Fruit fly (Drosophila melanogaster): ENCODE results near the gene Fur1.

Gene Fur1

dm6 chr3R:25515450-25516288, 42.8 kb upstream of the Fur1 start, which contains the start of gene msi (continued):
- TF ChIP-seq D (optimal IDR thresholded peaks at IDR 0.05) (no peak), D (GFP tag; optimal IDR thresholded peaks at IDR 0.05) (peak; percentile 99), tap (tag; optimal IDR thresholded peaks at IDR 0.05) (peak; percentile 98), NfI (GFP tag; optimal IDR thresholded peaks at IDR 0.05) (peak; percentile 98), bowl (GFP tag; IDR thresholded peaks at IDR 0.05) (peak; percentile 96), klu (GFP tag; IDR thresholded peaks at IDR 0.05) (peak; percentile 98), CG17612 (GFP tag; IDR thresholded peaks at IDR 0.05) (peak; percentile 96), az2 (GFP tag; optimal IDR thresholded peaks at IDR 0.05) (peak; percentile 98), HLH4C (GFP tag; IDR thresholded peaks at IDR 0.05; ENCODE audit: partially characterized antibody) (0 out of 3 replicates have a peak, but pooled peaks have one; percentile 31), Jarid2 (GFP tag; optimal IDR thresholded peaks at IDR 0.05) (peak; percentile 98), nerfin-1 (tag; optimal IDR thresholded peaks at IDR 0.05) (peak; percentile 98), CG9876 (GFP tag; optimal IDR thresholded peaks at IDR 0.05) (no peak), sob (GFP tag; IDR thresholded peaks at IDR 0.05) (peak; percentile 99), Bgb (GFP tag; IDR thresholded peaks at IDR 0.05; ENCODE audit: partially characterized antibody) (peak; percentile 65; the same call in 1 of the 2 replicates), Six4 (GFP tag; optimal IDR thresholded peaks at IDR 0.05) (peak; percentile 97), chn (GFP tag; optimal IDR thresholded peaks at IDR 0.05) (peak; percentile 86), Usf (GFP tag; optimal IDR thresholded peaks at IDR 0.05) (peak; percentile 97), usp (GFP tag; optimal IDR thresholded peaks at IDR 0.05) (no peak), CG17912 (GFP tag; optimal IDR thresholded peaks at IDR 0.05) (peak; percentile 79), sd (tag; optimal IDR thresholded peaks at IDR 0.05) (peak; percentile 98), ap (GFP tag; IDR thresholded peaks at IDR 0.05) (peak; percentile 98), crc (GFP tag; optimal IDR thresholded peaks at IDR 0.05) (peak; percentile 35), CG2116 (GFP tag; optimal IDR thresholded peaks at IDR 0.05) (peak; percentile 80), bsh (GFP tag; optimal IDR thresholded peaks at IDR 0.05) (peak; percentile 94 to 100), gcm (GFP tag; optimal IDR thresholded peaks at IDR 0.05) (peak; percentile 99), CG3838 (GFP tag; optimal IDR thresholded peaks at IDR 0.05) (peak; percentile 84), Optix (GFP tag; IDR thresholded peaks at IDR 0.05) (peak; percentile 88), CG1233 (GFP tag; optimal IDR thresholded peaks at IDR 0.05) (peak; percentile 99), CG4820 (GFP tag; optimal IDR thresholded peaks at IDR 0.05) (peak; percentile 96), slou (GFP tag; optimal IDR thresholded peaks at IDR 0.05) (peak; percentile 89), CG5953 (GFP tag; IDR thresholded peaks at IDR 0.05) (peak; percentile 96), gro (GFP tag; optimal IDR thresholded peaks at IDR 0.05) (peak; percentile 31), dimm (GFP tag; IDR thresholded peaks at IDR 0.05) (peak; percentile 97), ro (GFP tag; IDR thresholded peaks at IDR 0.05) (peak; percentile 98), CG16813 (GFP tag; IDR thresholded peaks at IDR 0.05; ENCODE audit: partially characterized antibody) (no peak), Max (GFP tag; optimal IDR thresholded peaks at IDR 0.05) (peak; percentile 97), toy (GFP tag; IDR thresholded peaks at IDR 0.05) (peak; percentile 93), Drgx (GFP tag; IDR thresholded peaks at IDR 0.05) (peak; percentile 99), CG8281 (tag; optimal IDR thresholded peaks at IDR 0.05) (peak; percentile 94), bab2 (GFP tag; optimal IDR thresholded peaks at IDR 0.05) (peak; percentile 81), kah (GFP tag; optimal IDR thresholded peaks at IDR 0.05) (peak; percentile 99), luna (GFP tag; optimal IDR thresholded peaks at IDR 0.05) (peak; percentile 33), CG6791 (GFP tag; IDR thresholded peaks at IDR 0.05; ENCODE audit: partially characterized antibody) (peak; percentile 54; the same call in 2 of the 3 replicates), CG3407 (GFP tag; optimal IDR thresholded peaks at IDR 0.05) (peak; percentile 98), Sry-β (GFP tag; optimal IDR thresholded peaks at IDR 0.05) (peak; percentile 83), CG2712 (tag; optimal IDR thresholded peaks at IDR 0.05) (peak; percentile 100), insv (GFP tag; optimal IDR thresholded peaks at IDR 0.05) (peak in 1 of 2 experiments; percentile 70), pb (GFP tag; optimal IDR thresholded peaks at IDR 0.05) (peak; percentile 81), CG16863 (GFP tag; optimal IDR thresholded peaks at IDR 0.05) (peak; percentile 62)
